Fruit fly (Drosophila melanogaster) S2 (cell line): ENCODE data around the gene Hmbs.
A peak's percentile ranks its signal among the peaks of the same experiment; 100 is the strongest.

Experiments
- CG8478 ChIP-seq: fragments of >200 bp; optimal IDR thresholded peaks from 2 replicates; lab custom pipeline; 2018
- CTCF ChIP-seq, 2 experiments: fragments of >200 bp; optimal IDR thresholded peaks; 2 replicates each; lab custom pipeline; 2018

Gene Hmbs

dm6 chr3L:1334571-1335427 lies at the start of gene Hmbs, which contains the start of gene CG2211:
Hmbs (plus strand) TSS chr3L:1334889.
CG2211 (minus strand) TSS chr3L:1335359.
- TF ChIP-seq CG8478 (lab: Kevin White, UChicago) (no peak), CTCF (optimal IDR thresholded peaks at IDR 0.05; lab: Kevin White, UChicago) (peak in 1 of 2 experiments; percentile 10)

DNA sequence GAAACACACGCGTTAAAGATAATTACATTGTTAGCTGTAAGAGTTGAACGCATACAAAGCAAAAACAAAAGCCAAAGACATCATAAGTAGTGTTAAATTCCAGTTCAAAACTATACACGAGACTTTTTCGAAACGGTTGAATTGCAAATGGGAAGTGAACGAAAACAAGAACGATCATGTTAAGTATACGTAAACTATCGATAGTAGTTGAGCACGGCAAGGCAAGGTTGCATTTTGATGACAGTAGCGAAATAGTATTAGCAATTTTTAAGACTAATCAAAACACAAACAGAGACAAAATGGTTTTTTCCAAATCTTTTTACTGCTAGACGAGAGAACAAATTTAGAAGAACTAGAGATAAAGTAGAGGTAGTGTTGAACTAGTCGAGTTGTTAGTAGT lies 39.9 kb upstream of the Hmbs start:
- TF ChIP-seq CTCF (optimal IDR thresholded peaks at IDR 0.05; lab: Kevin White, UChicago): no peak
- no peak for TF ChIP-seq CG8478 (lab: Kevin White, UChicago)

- TF ChIP-seq CTCF (optimal IDR thresholded peaks at IDR 0.05; lab: Kevin White, UChicago): peak; percentile 12 to 38
- no peak for TF ChIP-seq CG8478 (lab: Kevin White, UChicago)
Observed at dm6 chr3L:1295693-1296092, 39.0 kb upstream of the Hmbs start, which contains the start of gene Rabex-5. Rabex-5 (plus strand) TSS chr3L:1295913.

dm6 chr3L:1298509-1298908 lies 36.2 kb upstream of the Hmbs start, which contains the start of gene scf:
scf (plus strand) TSS chr3L:1298672.
- TF ChIP-seq CTCF (optimal IDR thresholded peaks at IDR 0.05; lab: Kevin White, UChicago) (no peak), CG8478 (lab: Kevin White, UChicago) (no peak)

DNA sequence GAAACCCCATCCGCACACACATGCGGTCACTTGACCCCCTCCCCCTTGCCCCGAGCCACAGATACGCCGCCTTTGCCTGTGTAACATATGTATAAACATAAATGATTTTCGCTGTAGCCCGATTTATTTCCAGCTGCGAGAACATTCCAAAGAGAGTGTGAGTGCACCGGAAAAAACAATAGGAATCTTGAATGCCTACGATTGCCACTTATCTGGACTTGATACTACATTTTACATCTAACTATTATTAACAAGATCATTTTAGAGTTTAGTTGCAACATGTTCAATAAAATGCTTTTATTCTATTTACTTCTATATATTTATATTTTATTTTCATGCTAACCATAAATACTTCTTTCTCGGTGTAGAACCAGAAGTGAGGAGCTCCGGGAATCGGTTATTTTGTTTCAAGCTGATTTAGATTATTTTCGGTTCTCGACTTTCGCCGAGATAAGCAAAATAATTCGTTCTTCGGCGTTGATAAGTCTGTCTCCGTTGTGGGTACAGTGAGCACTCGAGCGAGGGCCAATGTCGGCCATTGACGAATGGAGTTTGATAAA lies 34.5 kb upstream of the Hmbs start:
- TF ChIP-seq CTCF (optimal IDR thresholded peaks at IDR 0.05; lab: Kevin White, UChicago) (no peak), CG8478 (lab: Kevin White, UChicago) (no peak)

DNA sequence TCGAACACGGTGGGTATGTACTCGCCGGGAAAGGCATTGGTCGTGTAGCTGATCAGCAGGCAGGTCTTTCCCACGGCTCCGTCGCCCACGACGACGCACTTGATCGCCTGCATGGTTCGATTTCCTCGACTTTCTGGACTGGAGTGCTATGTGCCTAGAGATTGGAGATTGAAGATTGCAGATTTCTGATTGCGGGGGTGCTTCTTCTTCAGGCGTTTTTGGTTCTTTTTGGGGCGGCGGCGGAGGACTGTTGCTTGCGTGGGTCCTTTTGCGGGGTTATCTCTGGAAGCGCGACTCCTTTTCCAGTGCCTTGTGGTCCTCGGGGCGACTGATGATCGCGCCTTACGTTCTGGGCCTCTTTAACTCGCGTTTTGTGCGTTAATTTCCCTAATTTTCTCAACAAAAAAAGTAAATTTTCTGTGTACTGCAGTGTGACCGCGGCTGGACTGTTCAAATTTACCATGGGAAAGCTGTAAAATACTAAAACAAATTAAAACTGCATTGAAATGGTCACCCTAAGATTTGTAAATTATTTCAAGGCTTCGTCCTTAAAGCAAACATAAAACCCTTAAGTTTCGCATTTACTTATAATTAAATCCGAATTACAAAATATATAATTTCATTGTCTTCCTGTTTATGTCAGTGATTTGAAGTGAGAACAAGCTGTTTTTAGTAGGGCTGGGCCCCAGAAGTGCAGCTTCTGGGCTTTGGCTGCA lies 32.3 kb upstream of the Hmbs start, which contains the start of the genes Rac1 and Acat2:
Gene Rac1 (minus strand): TSS at position 450 of the 716 bp plus-strand sequence.
Gene Acat2 (plus strand): TSS at position 711 of the 716 bp plus-strand sequence.
- TF ChIP-seq CTCF (optimal IDR thresholded peaks at IDR 0.05; lab: Kevin White, UChicago) (no peak), CG8478 (lab: Kevin White, UChicago) (no peak)

DNA sequence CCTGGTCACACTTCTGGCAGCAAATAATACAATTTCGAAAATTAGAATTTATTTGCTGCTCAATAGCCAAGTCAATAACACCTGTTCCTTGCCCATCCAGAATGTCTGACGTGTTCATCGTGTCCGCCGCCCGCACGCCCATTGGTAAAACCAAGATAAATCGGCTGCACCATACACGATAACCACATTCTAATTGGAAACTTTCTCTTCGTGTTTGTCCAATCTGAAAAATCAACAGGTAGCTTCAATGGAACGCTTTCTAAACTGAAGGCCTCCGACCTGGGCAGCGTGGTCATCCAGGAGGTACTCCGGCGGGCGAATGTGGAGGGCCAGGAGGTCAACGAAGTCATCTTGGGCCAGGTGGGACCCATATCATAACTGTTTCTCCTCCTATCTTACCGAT lies 31.7 kb upstream of the Hmbs start:
- no peak for TF ChIP-seq CTCF (optimal IDR thresholded peaks at IDR 0.05; lab: Kevin White, UChicago)
- no peak for TF ChIP-seq CG8478 (lab: Kevin White, UChicago)

DNA sequence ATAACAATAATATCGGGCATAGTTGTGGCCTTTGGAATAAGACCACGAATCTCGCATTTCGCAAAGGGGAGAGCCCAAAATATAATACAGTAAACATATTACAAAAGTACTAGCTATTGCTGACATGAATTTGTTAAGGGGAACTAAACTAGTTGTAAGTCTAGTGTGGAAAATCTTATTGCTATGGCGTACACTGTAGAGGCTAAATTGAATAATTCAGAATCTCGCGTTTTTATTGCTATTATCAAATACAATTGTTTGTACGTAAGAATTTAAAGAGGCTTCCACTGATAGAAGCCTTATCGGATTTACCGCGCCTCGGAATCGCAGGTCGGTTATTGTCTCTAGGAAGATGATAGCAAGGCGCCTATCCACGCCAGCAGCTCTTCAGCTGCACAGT lies 29.4 kb upstream of the Hmbs start:
- no peak for TF ChIP-seq CG8478 (lab: Kevin White, UChicago)
- no peak for TF ChIP-seq CTCF (optimal IDR thresholded peaks at IDR 0.05; lab: Kevin White, UChicago)

dm6 chr3L:1307005-1307632 lies 27.6 kb upstream of the Hmbs start, which contains the start of the genes Ctr9 and Nt5a:
Ctr9 (plus strand) TSS chr3L:1307224.
Nt5a (minus strand) TSS chr3L:1307418.
- TF ChIP-seq CTCF (optimal IDR thresholded peaks at IDR 0.05; lab: Kevin White, UChicago) (peak; percentile 31 to 47), CG8478 (lab: Kevin White, UChicago) (no peak)

DNA sequence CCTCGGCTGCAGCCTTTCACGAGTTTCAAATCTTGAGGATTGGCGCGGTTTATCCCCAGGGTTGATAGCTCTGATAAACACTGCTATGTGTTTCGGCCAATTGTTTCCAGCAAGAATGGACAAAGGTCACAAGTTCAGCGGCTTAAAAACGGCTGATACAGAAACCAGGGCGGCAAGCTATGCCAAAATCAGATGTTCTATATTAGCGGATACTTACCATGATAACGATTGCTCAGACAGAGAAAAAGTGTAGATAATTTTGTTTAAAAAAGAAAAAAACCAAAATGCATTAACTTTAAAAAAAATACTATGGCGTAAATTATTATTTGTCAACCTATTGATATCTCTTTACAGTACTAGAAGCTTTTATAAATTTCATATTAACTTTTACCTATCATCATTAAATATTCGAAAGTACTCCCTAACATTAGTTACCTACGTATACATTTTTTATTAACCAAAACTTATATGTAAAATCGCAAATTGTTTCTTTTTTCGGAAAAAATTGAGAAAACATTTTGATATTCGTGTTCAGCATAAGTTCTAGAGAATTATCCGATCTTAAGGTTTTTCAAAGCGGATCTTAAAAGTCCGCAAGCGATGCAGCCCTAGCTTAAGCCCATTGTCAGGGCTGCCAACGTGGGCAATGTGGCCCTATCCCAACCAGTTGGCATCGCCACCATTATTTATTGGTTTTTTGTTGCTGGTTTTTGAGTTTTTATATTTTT lies 21.5 kb upstream of the Hmbs start, which contains the start of the genes sturkopf and Herc4:
Gene sturkopf (minus strand): TSS at position 339 of the 728 bp plus-strand sequence.
Gene Herc4 (plus strand): TSS at position 658 of the 728 bp plus-strand sequence.
- TF ChIP-seq CTCF (optimal IDR thresholded peaks at IDR 0.05; lab: Kevin White, UChicago) (no peak), CG8478 (lab: Kevin White, UChicago) (no peak)

DNA sequence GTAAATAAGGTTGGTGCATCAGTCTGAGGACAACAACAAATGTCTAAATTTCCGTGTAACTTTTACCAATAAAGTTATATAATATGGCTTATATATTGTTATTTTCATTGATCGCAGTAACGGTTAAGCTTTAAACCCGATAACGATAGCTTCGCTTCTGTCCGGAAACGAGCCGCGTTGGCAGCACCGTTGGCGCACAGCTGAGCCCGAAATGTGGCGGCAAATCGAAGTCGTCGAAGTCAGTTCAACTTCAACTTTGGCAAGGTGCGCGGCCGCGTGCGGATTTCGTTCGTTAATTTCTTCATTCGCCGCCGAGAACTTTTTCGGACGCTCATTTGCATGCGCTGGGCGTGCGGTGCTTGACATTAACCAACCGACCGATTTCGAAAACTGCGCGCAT lies 16.4 kb upstream of the Hmbs start, which contains the start of gene Myo61F:
Gene Myo61F (plus strand): TSS at position 240 of the 400 bp plus-strand sequence.
- TF ChIP-seq CG8478 (lab: Kevin White, UChicago) (no peak), CTCF (optimal IDR thresholded peaks at IDR 0.05; lab: Kevin White, UChicago) (no peak)

DNA sequence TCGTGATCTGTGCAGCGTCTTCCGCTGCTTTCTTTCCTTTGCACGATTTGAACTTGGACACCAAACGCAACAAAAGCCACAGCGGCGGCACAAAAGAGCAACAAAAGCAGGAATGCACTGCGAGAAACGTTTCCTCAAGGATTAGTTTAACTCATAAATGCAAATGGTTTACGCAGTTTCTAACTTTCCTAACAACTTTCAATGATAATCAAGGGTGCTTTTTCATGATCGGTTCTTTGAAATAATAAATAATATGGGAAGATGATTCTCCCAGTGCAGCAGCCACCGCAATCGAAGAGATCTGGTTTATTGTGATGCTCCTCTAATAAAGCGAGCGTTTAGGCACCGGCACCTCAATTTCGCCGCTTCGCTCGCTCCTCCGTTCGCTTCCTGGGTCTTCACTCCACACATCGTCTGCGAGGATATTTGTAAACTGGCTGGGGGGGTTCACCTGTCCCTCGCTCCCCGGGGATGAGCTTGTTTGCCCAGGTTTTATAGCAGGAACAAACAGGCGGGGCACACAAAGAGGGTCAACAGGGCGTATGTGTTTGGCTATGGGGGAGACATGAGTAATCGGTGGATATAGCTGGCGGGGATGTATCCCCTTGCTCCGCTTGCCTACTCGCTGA lies 15.5 kb upstream of the Hmbs start:
- TF ChIP-seq CTCF (optimal IDR thresholded peaks at IDR 0.05; lab: Kevin White, UChicago): no peak
- TF ChIP-seq CG8478 (lab: Kevin White, UChicago): no peak
